Fruit fly (Drosophila melanogaster): Measurements from ENCODE around the gene mthl10.

The mthl10 gene

dm6 chr3L:361201-361600 lies 18.5 kb upstream of the mthl10 start, which contains the start of the genes Cdc5 and CG1233 (continued):
- TF ChIP-seq E2f1 (GFP tag; IDR thresholded peaks at IDR 0.05) (no peak; the same call in 1 of the 2 replicates), CG13775 (GFP tag; optimal IDR thresholded peaks at IDR 0.05) (peak; percentile 64), CG11504 (tag; optimal IDR thresholded peaks at IDR 0.05) (no peak), CG10366 (GFP tag; IDR thresholded peaks at IDR 0.05) (no peak), mld (GFP tag; IDR thresholded peaks at IDR 0.05; ENCODE audit: partially characterized antibody) (no peak), CG3995 (GFP tag; optimal IDR thresholded peaks at IDR 0.05) (no peak), CG4820 (GFP tag; optimal IDR thresholded peaks at IDR 0.05) (no peak), CG13424 (tag; optimal IDR thresholded peaks at IDR 0.05) (peak; percentile 72), Ets97D (GFP tag; optimal IDR thresholded peaks at IDR 0.05) (peak; percentile 75), chif (GFP tag; optimal IDR thresholded peaks at IDR 0.05) (no peak), Six4 (GFP tag; optimal IDR thresholded peaks at IDR 0.05) (no peak), Rx (GFP tag; IDR thresholded peaks at IDR 0.05) (no peak), row (GFP tag; IDR thresholded peaks at IDR 0.05) (peak; percentile 68), Neu2 (GFP tag; optimal IDR thresholded peaks at IDR 0.05; ENCODE audit: borderline replicate concordance) (no peak), zfh1 (GFP tag; IDR thresholded peaks at IDR 0.05) (peak; percentile 63; the same call in 1 of the 3 replicates), CG12219 (GFP tag; optimal IDR thresholded peaks at IDR 0.05) (no peak), CG11695 (GFP tag; IDR thresholded peaks at IDR 0.05) (no peak), schlank (tag; optimal IDR thresholded peaks at IDR 0.05) (no peak), CG13624 (GFP tag; optimal IDR thresholded peaks at IDR 0.05) (peak; percentile 60), CG32532 (GFP tag; IDR thresholded peaks at IDR 0.05) (peak; percentile 42), toy (GFP tag; IDR thresholded peaks at IDR 0.05) (no peak), sob (GFP tag; IDR thresholded peaks at IDR 0.05) (peak; percentile 75), CG4328 (GFP tag; optimal IDR thresholded peaks at IDR 0.05) (no peak), hb (GFP tag; IDR thresholded peaks at IDR 0.05; ENCODE audit: partially characterized antibody) (no peak), mam (GFP tag; optimal IDR thresholded peaks at IDR 0.05) (no peak), lab (GFP tag; optimal IDR thresholded peaks at IDR 0.05) (no peak), Lpt (GFP tag; optimal IDR thresholded peaks at IDR 0.05) (no peak), tll (GFP tag; optimal IDR thresholded peaks at IDR 0.05) (no peak), Ets65A (GFP tag) (peak; percentile 79), CG6654 (GFP tag; optimal IDR thresholded peaks at IDR 0.05) (no peak), Vsx1 (GFP tag; optimal IDR thresholded peaks at IDR 0.05) (no peak), danr (GFP tag; IDR thresholded peaks at IDR 0.05) (no peak), wdn (GFP tag; IDR thresholded peaks at IDR 0.05) (no peak), gem (tag; optimal IDR thresholded peaks at IDR 0.05) (no peak), sd (tag; optimal IDR thresholded peaks at IDR 0.05) (no peak), CG11560 (tag; IDR thresholded peaks at IDR 0.05) (no peak), CG15073 (GFP tag; optimal IDR thresholded peaks at IDR 0.05) (no peak), BEAF-32 (GFP tag; optimal IDR thresholded peaks at IDR 0.05) (peak; percentile 59), Ssrp (tag; optimal IDR thresholded peaks at IDR 0.05) (peak; percentile 12), CG2202 (tag; optimal IDR thresholded peaks at IDR 0.05) (no peak), Asciz (GFP tag; optimal IDR thresholded peaks at IDR 0.05) (no peak), pros (GFP tag; optimal IDR thresholded peaks at IDR 0.05) (no peak), gsb-n (tag; optimal IDR thresholded peaks at IDR 0.05) (no peak), knrl (GFP tag; IDR thresholded peaks at IDR 0.05; ENCODE audit: partially characterized antibody) (peak; percentile 66), CG17186 (GFP tag; optimal IDR thresholded peaks at IDR 0.05) (peak; percentile 32), CG8290 (GFP tag; optimal IDR thresholded peaks at IDR 0.05) (no peak), CG8290 (tag; optimal IDR thresholded peaks at IDR 0.05) (no peak), CG14667 (GFP tag; IDR thresholded peaks at IDR 0.05) (no peak), CG6272 (GFP tag; IDR thresholded peaks at IDR 0.05) (no peak), Oaz (GFP tag; IDR thresholded peaks at IDR 0.05) (no peak), TFAM (GFP tag; optimal IDR thresholded peaks at IDR 0.05) (no peak), CG4404 (GFP tag; IDR thresholded peaks at IDR 0.05) (no peak)
